Worm (Caenorhabditis elegans): ENCODE measurements around the gene ipla-1.

DNA sequence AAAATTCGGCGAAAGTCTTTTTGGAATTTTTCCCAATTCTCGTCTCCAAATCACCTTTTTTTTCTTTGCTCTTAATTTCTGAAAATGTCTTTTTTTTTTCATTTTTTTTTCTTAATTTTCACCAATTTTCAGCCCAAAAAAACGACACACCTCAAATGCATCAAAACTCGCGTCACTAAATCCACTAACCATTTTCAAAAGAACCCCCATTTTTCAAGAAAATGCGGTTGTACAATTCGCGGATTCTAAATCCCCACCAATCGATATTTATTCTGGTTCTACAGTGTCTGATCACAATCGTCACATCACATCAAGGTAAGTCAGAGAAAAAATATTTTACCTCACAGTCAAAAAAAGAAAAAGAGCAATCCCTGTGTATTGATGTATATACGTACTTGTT is 29.3 kb downstream of the ipla-1 start, which contains the start of gene vab-1:
- peak in 1 of 2 experiments; percentile 50 for TF ChIP-seq unc-62 (GFP tag; optimal IDR thresholded peaks at IDR 0.05 in 1 of 2)
- TF ChIP-seq unc-62 (tag; optimal IDR thresholded peaks at IDR 0.05), result no peak
- no peak for TF ChIP-seq nhr-10 (tag; optimal IDR thresholded peaks at IDR 0.05)
- no peak for TF ChIP-seq rbr-2 (tag; optimal IDR thresholded peaks at IDR 0.05)
- no peak for TF ChIP-seq dve-1 (tag; optimal IDR thresholded peaks at IDR 0.05; ENCODE audit: insufficient read depth)
- TF ChIP-seq ztf-11 (tag; optimal IDR thresholded peaks at IDR 0.05), result no peak
- TF ChIP-seq lin-38 (GFP tag; IDR thresholded peaks at IDR 0.05), result no peak
- TF ChIP-seq nhr-237 (tag; optimal IDR thresholded peaks at IDR 0.05), result no peak
- TF ChIP-seq ama-1 (optimal IDR thresholded peaks at IDR 0.05), result no peak
